Worm (Caenorhabditis elegans) whole organism, L4/young adult: ENCODE measurements around the gene Y50D7A.1.

Experiments used
- dao-5 ChIP-seq: sonication (generic microtip); optimal IDR thresholded peaks from 2 replicates; lab custom pipeline; 2016; ENCODE audit warnings: missing genotype, missing genetic modification characterization, moderate library complexity, missing compliant biosample characterization
- him-1 ChIP-seq: sonication (generic microtip); optimal IDR thresholded peaks from 2 replicates; lab custom pipeline; 2016; ENCODE audit warnings: missing genotype, missing genetic modification reagents, missing genetic modification characterization, missing compliant biosample characterization

ce11 chrIII:264790-265189 lies 27.6 kb upstream of the Y50D7A.1 start, which contains the start of gene xpd-1:
- TF ChIP-seq him-1 (no peak), dao-5 (no peak)
